Fruit fly (Drosophila melanogaster): Measurements from ENCODE around the gene CG43740.

Gene CG43740

dm6 chrX:10324836-10325566 is 8.5 kb upstream of the CG43740 start (continued):
- TF ChIP-seq Ravus (GFP tag; IDR thresholded peaks at IDR 0.05) (no peak), az2 (GFP tag; optimal IDR thresholded peaks at IDR 0.05) (peak; percentile 5), nerfin-2 (GFP tag; IDR thresholded peaks at IDR 0.05; ENCODE audit: partially characterized antibody) (no peak), Hsf (GFP tag; optimal IDR thresholded peaks at IDR 0.05) (peak; percentile 11), CG3847 (GFP tag; IDR thresholded peaks at IDR 0.05) (no peak), CG33213 (GFP tag; optimal IDR thresholded peaks at IDR 0.05) (no peak), Sox102F (GFP tag; optimal IDR thresholded peaks at IDR 0.05) (peak; percentile 23), Hr51 (GFP tag; optimal IDR thresholded peaks at IDR 0.05) (peak in 1 of 2 experiments; percentile 16), sna (GFP tag; IDR thresholded peaks at IDR 0.05; ENCODE audit: partially characterized antibody) (no peak), ci (GFP tag; IDR thresholded peaks at IDR 0.05) (0 out of 3 replicates have a peak, but pooled peaks have one; percentile 20), CG4328 (GFP tag; optimal IDR thresholded peaks at IDR 0.05) (no peak), CG9437 (GFP tag; optimal IDR thresholded peaks at IDR 0.05) (peak; percentile 37), CG10209 (GFP tag; optimal IDR thresholded peaks at IDR 0.05) (no peak), CG17568 (GFP tag; optimal IDR thresholded peaks at IDR 0.05) (no peak), en (GFP tag; optimal IDR thresholded peaks at IDR 0.05) (no peak), bcd (GFP tag; optimal IDR thresholded peaks at IDR 0.05) (no peak), HLHmδ (GFP tag; optimal IDR thresholded peaks at IDR 0.05) (no peak), Mrtf (GFP tag; IDR thresholded peaks at IDR 0.05) (no peak), Ets97D (GFP tag; optimal IDR thresholded peaks at IDR 0.05) (no peak), grau (tag; optimal IDR thresholded peaks at IDR 0.05) (peak; percentile 6), amos (GFP tag; IDR thresholded peaks at IDR 0.05; ENCODE audit: partially characterized antibody) (no peak), CG16813 (GFP tag; IDR thresholded peaks at IDR 0.05; ENCODE audit: partially characterized antibody) (no peak), gsb (GFP tag; IDR thresholded peaks at IDR 0.05) (no peak), Hmr (GFP tag; optimal IDR thresholded peaks at IDR 0.05) (peak; percentile 5), ase (GFP tag; IDR thresholded peaks at IDR 0.05) (no peak), slbo (GFP tag; IDR thresholded peaks at IDR 0.05) (no peak), ftz-f1 (GFP tag; optimal IDR thresholded peaks at IDR 0.05) (no peak), sens-2 (GFP tag; IDR thresholded peaks at IDR 0.05) (no peak), dmrt11E (tag; optimal IDR thresholded peaks at IDR 0.05) (peak; percentile 14), dmrt99B (tag; optimal IDR thresholded peaks at IDR 0.05) (peak; percentile 35), gce (GFP tag; IDR thresholded peaks at IDR 0.05) (no peak), CG8359 (GFP tag; optimal IDR thresholded peaks at IDR 0.05; ENCODE audit: borderline replicate concordance) (no peak), CG3995 (GFP tag; optimal IDR thresholded peaks at IDR 0.05) (no peak), chif (GFP tag; optimal IDR thresholded peaks at IDR 0.05) (no peak), NfI (GFP tag; optimal IDR thresholded peaks at IDR 0.05) (peak; percentile 22), CG18262 (tag; optimal IDR thresholded peaks at IDR 0.05) (peak; percentile 29), zen (tag; optimal IDR thresholded peaks at IDR 0.05) (no peak), sqz (GFP tag; optimal IDR thresholded peaks at IDR 0.05) (peak; percentile 24), fd3F (GFP tag; optimal IDR thresholded peaks at IDR 0.05) (no peak), CG8478 (optimal IDR thresholded peaks at IDR 0.05) (no peak), MTF-1 (GFP tag; optimal IDR thresholded peaks at IDR 0.05; ENCODE audit: borderline replicate concordance) (no peak), CG18599 (GFP tag; optimal IDR thresholded peaks at IDR 0.05) (no peak), phol (tag; optimal IDR thresholded peaks at IDR 0.05) (peak; percentile 4), Meics (GFP tag; optimal IDR thresholded peaks at IDR 0.05) (peak; percentile 14), Oli (tag; optimal IDR thresholded peaks at IDR 0.05) (peak; percentile 3), ac (GFP tag; optimal IDR thresholded peaks at IDR 0.05) (no peak), CG18476 (GFP tag; optimal IDR thresholded peaks at IDR 0.05) (peak; percentile 22), kah (GFP tag; optimal IDR thresholded peaks at IDR 0.05) (no peak), dpn (GFP tag; optimal IDR thresholded peaks at IDR 0.05) (peak in 1 of 2 experiments; percentile 18)

Measured in whole organism, embryonic.